Fruit fly (Drosophila melanogaster): ENCODE results near the gene CG9426.
"Not testable (repeated sequence)": the region's sequence is repeated elsewhere in the genome, so short reads cannot be mapped to it uniquely, and the experiment has no call there.

Gene CG9426

dm6 chr2L:13215640-13216129, 4.0 kb downstream of the CG9426 start:
- TF ChIP-seq CG32121 (GFP tag; IDR thresholded peaks at IDR 0.05) (peak; percentile 47; the same call in 1 of the 2 replicates), CG4496 (GFP tag; IDR thresholded peaks at IDR 0.05) (peak; percentile 62; the same call in 1 of the 3 replicates), D1 (tag; optimal IDR thresholded peaks at IDR 0.05) (peak; percentile 48), Ets98B (GFP tag; IDR thresholded peaks at IDR 0.05) (0 out of 2 replicates have a peak, but pooled peaks have one; percentile 42)

- TF ChIP-seq CG14655 (GFP tag; optimal IDR thresholded peaks at IDR 0.05), result no peak
- TF ChIP-seq Ets98B (GFP tag; IDR thresholded peaks at IDR 0.05), result no peak
- TF ChIP-seq D1 (tag; optimal IDR thresholded peaks at IDR 0.05), result no peak
- no peak for TF ChIP-seq CG9948 (tag; optimal IDR thresholded peaks at IDR 0.05)
- no peak for TF ChIP-seq Pif1B (GFP tag; optimal IDR thresholded peaks at IDR 0.05)
- no peak for TF ChIP-seq Snoo (tag; optimal IDR thresholded peaks at IDR 0.05)
- TF ChIP-seq Pif1A (GFP tag; optimal IDR thresholded peaks at IDR 0.05), result no peak
- TF ChIP-seq fd96Ca (GFP tag; IDR thresholded peaks at IDR 0.05), result no peak
- no peak for TF ChIP-seq CG4496 (GFP tag; IDR thresholded peaks at IDR 0.05)
- no peak for TF ChIP-seq CG34367 (tag; optimal IDR thresholded peaks at IDR 0.05)
- no peak for TF ChIP-seq CG8301 (tag; optimal IDR thresholded peaks at IDR 0.05)
- TF ChIP-seq CG8159 (tag; optimal IDR thresholded peaks at IDR 0.05), result no peak
- TF ChIP-seq CG15710 (tag; optimal IDR thresholded peaks at IDR 0.05), result no peak
- TF ChIP-seq rn (GFP tag; IDR thresholded peaks at IDR 0.05), result no peak
- TF ChIP-seq gl (tag; optimal IDR thresholded peaks at IDR 0.05), result no peak
Observed at dm6 chr2L:13215010-13215409, 4.7 kb downstream of the CG9426 start, which contains the start of gene kek4. TSS of gene kek4 (minus strand) at chr2L:13215350.

DNA sequence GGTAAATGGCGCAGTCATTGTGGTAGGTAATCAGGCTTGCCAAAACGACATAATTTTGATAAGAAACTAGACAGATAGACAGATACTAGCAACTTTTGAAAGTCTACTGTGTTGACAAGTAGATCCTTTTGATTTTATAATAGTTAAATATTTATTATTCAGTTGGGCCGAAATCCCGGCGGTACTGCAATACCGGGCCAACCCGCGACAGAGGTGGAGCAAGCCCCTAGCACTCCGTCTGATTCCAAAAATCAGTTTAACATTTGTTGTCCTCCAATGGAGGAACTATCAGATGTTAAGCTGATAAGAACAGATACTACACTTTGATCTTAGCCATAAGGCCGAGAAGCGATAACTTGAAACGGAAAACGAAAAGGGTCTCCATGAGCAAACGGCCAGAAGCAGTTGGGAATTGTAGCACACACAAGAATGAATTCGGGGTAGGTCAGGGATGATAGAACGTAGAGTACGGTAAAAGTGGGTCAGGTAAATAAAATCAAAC, 7.9 kb downstream of the CG9426 start, which contains the start of gene CG15482:
TSS of gene CG15482 (minus strand) at position 51 of the 502 bp plus-strand sequence.
- TF ChIP-seq CG12605 (GFP tag; IDR thresholded peaks at IDR 0.05); Snoo (tag; optimal IDR thresholded peaks at IDR 0.05); D1 (tag; optimal IDR thresholded peaks at IDR 0.05): not testable (repeated sequence)

- TF ChIP-seq CG32121 (GFP tag; IDR thresholded peaks at IDR 0.05), result peak; percentile 17; the same call in 1 of the 2 replicates
- TF ChIP-seq CG13204 (GFP tag; optimal IDR thresholded peaks at IDR 0.05), result no peak
- TF ChIP-seq Pif1A (GFP tag; optimal IDR thresholded peaks at IDR 0.05), result no peak
- 0 out of 3 replicates have a peak, but pooled peaks have one; percentile 13 for TF ChIP-seq CG4496 (GFP tag; IDR thresholded peaks at IDR 0.05)
- no peak for TF ChIP-seq D1 (tag; optimal IDR thresholded peaks at IDR 0.05)
- no peak for TF ChIP-seq CG9948 (tag; optimal IDR thresholded peaks at IDR 0.05)
- no peak for TF ChIP-seq Pif1B (GFP tag; optimal IDR thresholded peaks at IDR 0.05)
- no peak for TF ChIP-seq CG12605 (GFP tag; IDR thresholded peaks at IDR 0.05)
- no peak for TF ChIP-seq CG34367 (tag; optimal IDR thresholded peaks at IDR 0.05)
- no peak for TF ChIP-seq CG14655 (GFP tag; optimal IDR thresholded peaks at IDR 0.05)
- no peak for TF ChIP-seq EcR (GFP tag; optimal IDR thresholded peaks at IDR 0.05)
- no peak for TF ChIP-seq CG10348 (GFP tag; IDR thresholded peaks at IDR 0.05)
Observed at dm6 chr2L:13206857-13207463, 12.8 kb downstream of the CG9426 start.

dm6 chr2L:13206077-13206668, 13.6 kb downstream of the CG9426 start:
- TF ChIP-seq gl (tag; optimal IDR thresholded peaks at IDR 0.05), result no peak
- TF ChIP-seq Ets98B (GFP tag; IDR thresholded peaks at IDR 0.05), result peak; percentile 48
- no peak for TF ChIP-seq Snoo (tag; optimal IDR thresholded peaks at IDR 0.05)
- peak; percentile 36; the same call in 1 of the 2 replicates for TF ChIP-seq CG32121 (GFP tag; IDR thresholded peaks at IDR 0.05)
- TF ChIP-seq CG34367 (tag; optimal IDR thresholded peaks at IDR 0.05), result no peak
- no peak for TF ChIP-seq Pif1A (GFP tag; optimal IDR thresholded peaks at IDR 0.05)
- peak; percentile 92 for TF ChIP-seq EcR (GFP tag; optimal IDR thresholded peaks at IDR 0.05)
- no peak for TF ChIP-seq rn (GFP tag; IDR thresholded peaks at IDR 0.05)
- peak; percentile 62; the same call in 1 of the 2 replicates for TF ChIP-seq CG12605 (GFP tag; IDR thresholded peaks at IDR 0.05)

- no peak for TF ChIP-seq Pif1B (GFP tag; optimal IDR thresholded peaks at IDR 0.05)
- no peak for TF ChIP-seq CG4496 (GFP tag; IDR thresholded peaks at IDR 0.05)
- TF ChIP-seq fd96Ca (GFP tag; IDR thresholded peaks at IDR 0.05), result peak; percentile 44; the same call in 1 of the 3 replicates
- no peak for TF ChIP-seq CG8159 (tag; optimal IDR thresholded peaks at IDR 0.05)
- 0 out of 2 replicates have a peak, but pooled peaks have one; percentile 10 for TF ChIP-seq CG12605 (GFP tag; IDR thresholded peaks at IDR 0.05)
- peak; percentile 48 for TF ChIP-seq Snoo (tag; optimal IDR thresholded peaks at IDR 0.05)
- TF ChIP-seq D1 (tag; optimal IDR thresholded peaks at IDR 0.05), result no peak
- no peak for TF ChIP-seq rn (GFP tag; IDR thresholded peaks at IDR 0.05)
- TF ChIP-seq CG34367 (tag; optimal IDR thresholded peaks at IDR 0.05), result no peak
- no peak for TF ChIP-seq CG10348 (GFP tag; IDR thresholded peaks at IDR 0.05)
- TF ChIP-seq CG9948 (tag; optimal IDR thresholded peaks at IDR 0.05), result no peak
- peak; percentile 49 for TF ChIP-seq EcR (GFP tag; optimal IDR thresholded peaks at IDR 0.05)
- TF ChIP-seq Pif1A (GFP tag; optimal IDR thresholded peaks at IDR 0.05), result no peak
- TF ChIP-seq CG17806 (tag; optimal IDR thresholded peaks at IDR 0.05), result no peak
- no peak for TF ChIP-seq CG8301 (tag; optimal IDR thresholded peaks at IDR 0.05)
- TF ChIP-seq Ets98B (GFP tag; IDR thresholded peaks at IDR 0.05), result peak; percentile 9; the same call in 1 of the 2 replicates
- peak; percentile 45; the same call in 1 of the 2 replicates for TF ChIP-seq CG32121 (GFP tag; IDR thresholded peaks at IDR 0.05)
- peak; percentile 54 for TF ChIP-seq CG13204 (GFP tag; optimal IDR thresholded peaks at IDR 0.05)
- no peak for TF ChIP-seq CG15710 (tag; optimal IDR thresholded peaks at IDR 0.05)
- TF ChIP-seq gl (tag; optimal IDR thresholded peaks at IDR 0.05), result peak; percentile 3
- TF ChIP-seq CG14655 (GFP tag; optimal IDR thresholded peaks at IDR 0.05), result no peak
Observed at dm6 chr2L:13205256-13205655, 14.5 kb downstream of the CG9426 start.
